Worm (Caenorhabditis elegans) whole organism, L4 larva: ENCODE measurements around the gene T14G10.8.

Experiments
- D1046.2 ChIP-seq: fragments of 200-800 bp; sonication (Bioruptor generic); IDR thresholded peaks from 2 replicates; pipeline ENCODE4 v1.3.6; 2022; ENCODE audit warnings: missing genetic modification characterization, missing compliant biosample characterization
- F10B5.3 ChIP-seq: sonication (generic microtip); optimal IDR thresholded peaks from 2 replicates; lab custom pipeline; 2016; ENCODE audit warnings: mild to moderate bottlenecking, missing genetic modification characterization, missing compliant biosample characterization
- F26F4.8 ChIP-seq: fragments of 200-800 bp; sonication (Bioruptor generic); conservative IDR thresholded peaks from 2 replicates; pipeline ENCODE4 v1.3.6; 2022; ENCODE audit warnings: missing genetic modification characterization, missing compliant biosample characterization
- F37D6.2 ChIP-seq: sonication (generic microtip); optimal IDR thresholded peaks from 2 replicates; lab custom pipeline; 2016; ENCODE audit warnings: mild to moderate bottlenecking, missing genetic modification characterization, missing compliant biosample characterization
- F44E2.7 ChIP-seq: fragments of 200-800 bp; sonication (Bioruptor generic); IDR thresholded peaks from 2 replicates; pipeline ENCODE4 v2.1.2; 2022; ENCODE audit warnings: missing genetic modification characterization, missing compliant biosample characterization
- T20F7.1 ChIP-seq: fragments of 200-800 bp; sonication (Bioruptor generic); optimal IDR thresholded peaks from 2 replicates; lab custom pipeline; 2018; ENCODE audit warnings: mild to moderate bottlenecking, missing genetic modification characterization, missing compliant biosample characterization
- Y105C5A.15 ChIP-seq: fragments of 200-800 bp; sonication (Bioruptor generic); IDR thresholded peaks from 2 replicates; pipeline ENCODE4 v1.3.6; 2022; ENCODE audit warnings: missing genetic modification characterization, missing compliant biosample characterization
- Y48G9A.11 ChIP-seq: fragments of 200-800 bp; sonication (Bioruptor generic); IDR thresholded peaks from 2 replicates; pipeline ENCODE4 v1.3.6; 2022; ENCODE audit warnings: missing genetic modification reagents, missing genetic modification characterization, missing compliant biosample characterization
- ZK337.2 ChIP-seq: fragments of 200-800 bp; sonication (Bioruptor generic); IDR thresholded peaks from 2 replicates; pipeline ENCODE4 v1.3.6; 2022; ENCODE audit warnings: missing genetic modification reagents, missing genetic modification characterization, missing compliant biosample characterization
- aly-2 ChIP-seq: sonication (generic microtip); optimal IDR thresholded peaks from 2 replicates; lab custom pipeline; 2018; ENCODE audit warnings: missing biosample characterization, missing genetic modification characterization
- ama-1 ChIP-seq: fragments of 150-350 bp; optimal IDR thresholded peaks from 2 replicates; lab custom pipeline; 2014; ENCODE audit warnings: inconsistent platforms, mixed read lengths
- ceh-20 ChIP-seq: fragments of 200-800 bp; sonication (Bioruptor generic); IDR thresholded peaks from 2 replicates; pipeline ENCODE4 v1.3.6; 2022; ENCODE audit warnings: missing genetic modification reagents, missing genetic modification characterization, missing compliant biosample characterization
- ceh-62 ChIP-seq: sonication (generic microtip); optimal IDR thresholded peaks from 2 replicates; lab custom pipeline; 2017; ENCODE audit warnings: missing biosample characterization, missing genetic modification characterization
- ceh-82 ChIP-seq: sonication (generic microtip); optimal IDR thresholded peaks from 2 replicates; lab custom pipeline; 2017; ENCODE audit warnings: missing biosample characterization, missing genetic modification characterization
- cey-2 ChIP-seq: sonication (generic microtip); optimal IDR thresholded peaks from 3 replicates; lab custom pipeline; 2017; ENCODE audit warnings: missing genetic modification characterization, mild to moderate bottlenecking, missing compliant biosample characterization, antibody characterized with exemption, borderline replicate concordance; ENCODE audit not compliant: insufficient read depth
- daf-16 ChIP-seq, 3 experiments: sonication (generic microtip); optimal IDR thresholded peaks; 2 replicates each; lab custom pipeline; 2016 to 2017; ENCODE audit warnings: missing genetic modification characterization in 3 of 3, missing genetic modification reagents in 3 of 3, mild to moderate bottlenecking in 2 of 3, missing compliant biosample characterization in 2 of 3, missing biosample characterization in 1 of 3, moderate library complexity in 1 of 3
- dmd-8 ChIP-seq: fragments of 200-800 bp; sonication (Bioruptor generic); IDR thresholded peaks from 2 replicates; pipeline ENCODE4 v1.3.6; 2022; ENCODE audit warnings: missing genetic modification characterization, missing compliant biosample characterization
- egl-27 ChIP-seq: sonication (generic microtip); optimal IDR thresholded peaks from 3 replicates; lab custom pipeline; 2017; ENCODE audit warnings: missing biosample characterization, missing genetic modification reagents, missing genetic modification characterization
- fkh-10 ChIP-seq: fragments of 150-350 bp; optimal IDR thresholded peaks from 2 replicates; lab custom pipeline; 2014; ENCODE audit warnings: missing biosample characterization, missing genetic modification reagents, missing genetic modification characterization
- fos-1 ChIP-seq: fragments of 150-350 bp; optimal IDR thresholded peaks from 2 replicates; lab custom pipeline; 2014; ENCODE audit warnings: missing biosample characterization, missing genetic modification characterization
- hif-1 ChIP-seq, 2 experiments: sonication (generic microtip); optimal IDR thresholded peaks; 2 replicates each; lab custom pipeline; 2016 to 2017; ENCODE audit warnings: missing compliant biosample characterization in 2 of 2, missing genetic modification characterization in 2 of 2, missing genetic modification reagents in 2 of 2, missing genotype in 2 of 2, mild to moderate bottlenecking in 1 of 2
- jun-1 ChIP-seq: fragments of 150-350 bp; optimal IDR thresholded peaks from 2 replicates; lab custom pipeline; 2014; ENCODE audit warnings: missing biosample characterization, missing genetic modification reagents, missing genetic modification characterization
- lin-13 ChIP-seq: fragments of 150-350 bp; optimal IDR thresholded peaks from 2 replicates; lab custom pipeline; 2014; ENCODE audit warnings: missing biosample characterization, missing genetic modification reagents, missing genetic modification characterization
- lin-29 ChIP-seq: fragments of 200-800 bp; sonication (Bioruptor generic); IDR thresholded peaks from 2 replicates; pipeline ENCODE4 v1.3.6; 2022; ENCODE audit warnings: missing genetic modification reagents, missing genetic modification characterization, missing compliant biosample characterization
- lin-38 ChIP-seq: fragments of 200-800 bp; sonication (Bioruptor generic); IDR thresholded peaks from 2 replicates; pipeline ENCODE4 v1.3.6; 2022; ENCODE audit warnings: missing genetic modification reagents, missing genetic modification characterization, missing compliant biosample characterization
- lin-39 ChIP-seq: fragments of 150-350 bp; optimal IDR thresholded peaks from 2 replicates; lab custom pipeline; 2014; ENCODE audit warnings: missing biosample characterization, missing genetic modification reagents, missing genetic modification characterization
- lsy-2 ChIP-seq, 2 experiments: fragments of 150-350 bp in 1 of 2; sonication (generic microtip) in 1 of 2; optimal IDR thresholded peaks; 2 replicates each; lab custom pipeline; 2014 to 2017; ENCODE audit warnings: missing biosample characterization in 2 of 2, missing genetic modification characterization in 2 of 2
- mep-1 ChIP-seq: fragments of 150-350 bp; sonication (generic microtip); optimal IDR thresholded peaks from 3 replicates; lab custom pipeline; 2014; ENCODE audit warnings: missing biosample characterization, missing genetic modification characterization
- nhr-102 ChIP-seq: sonication (generic microtip); optimal IDR thresholded peaks from 2 replicates; lab custom pipeline; 2016; ENCODE audit warnings: mild to moderate bottlenecking, missing genetic modification characterization, moderate library complexity, missing compliant biosample characterization
- nhr-28 ChIP-seq: fragments of 150-350 bp; optimal IDR thresholded peaks from 2 replicates; lab custom pipeline; 2014; ENCODE audit warnings: missing biosample characterization, missing genetic modification characterization
- nhr-42 ChIP-seq: fragments of 200-800 bp; sonication (Bioruptor generic); IDR thresholded peaks from 2 replicates; pipeline ENCODE4 v1.3.6; 2022; ENCODE audit warnings: missing genetic modification characterization, missing compliant biosample characterization
- nhr-48 ChIP-seq: sonication (generic microtip); optimal IDR thresholded peaks from 2 replicates; lab custom pipeline; 2016; ENCODE audit warnings: mild to moderate bottlenecking, missing genetic modification characterization, missing compliant biosample characterization
- nhr-6 ChIP-seq: fragments of 150-350 bp; optimal IDR thresholded peaks from 2 replicates; lab custom pipeline; 2014; ENCODE audit warnings: missing biosample characterization, missing genetic modification characterization
- nhr-77 ChIP-seq: fragments of 150-350 bp; optimal IDR thresholded peaks from 2 replicates; lab custom pipeline; 2014; ENCODE audit warnings: missing biosample characterization, missing genetic modification characterization
- rbr-2 ChIP-seq: sonication (generic microtip); optimal IDR thresholded peaks from 2 replicates; lab custom pipeline; 2016; ENCODE audit warnings: missing genotype, missing genetic modification characterization, missing compliant biosample characterization
- set-16 ChIP-seq: fragments of 200-800 bp; sonication (Bioruptor generic); IDR thresholded peaks from 2 replicates; pipeline ENCODE4 v1.3.6; 2022; ENCODE audit warnings: missing genetic modification reagents, missing genetic modification characterization, missing compliant biosample characterization
- skn-1 ChIP-seq: fragments of 150-350 bp; optimal IDR thresholded peaks from 2 replicates; lab custom pipeline; 2014; ENCODE audit warnings: missing biosample characterization, missing genetic modification characterization
- spr-1 ChIP-seq: sonication (generic microtip); optimal IDR thresholded peaks from 2 replicates; lab custom pipeline; 2016; ENCODE audit warnings: mild to moderate bottlenecking, missing genetic modification characterization, missing compliant biosample characterization
- spr-3 ChIP-seq: fragments of 200-800 bp; sonication (Bioruptor generic); optimal IDR thresholded peaks from 2 replicates; lab custom pipeline; 2018; ENCODE audit warnings: mild to moderate bottlenecking, missing genetic modification characterization, missing compliant biosample characterization
- tra-1 ChIP-seq: fragments of 200-800 bp; sonication (Bioruptor generic); IDR thresholded peaks from 2 replicates; pipeline ENCODE4 v1.3.6; 2022; ENCODE audit warnings: missing genetic modification reagents, missing genetic modification characterization, missing compliant biosample characterization
- unc-62 ChIP-seq, 3 experiments: fragments of 150-350 bp in 1 of 3; sonication (generic microtip); optimal IDR thresholded peaks in 2 of 3; peaks in 1 of 3; 1 replicate in 1 of 3; 2 replicates in 2 of 3; lab custom pipeline; 2014 to 2017; ENCODE audit warnings: missing biosample characterization in 3 of 3, missing genetic modification characterization in 3 of 3, missing genetic modification reagents in 3 of 3, missing genotype in 1 of 3

The T14G10.8 gene

ce11 chrIV:10150552-10151004, 3.8 kb upstream of the T14G10.8 start, which contains the start of gene tsp-12:
TSS of gene tsp-12 (minus strand) at chrIV:10150602.
- TF ChIP-seq fkh-10 (GFP tag; lab: Kevin White, UChicago) (peak; percentile 43), unc-62 (GFP tag; optimal IDR thresholded peaks at IDR 0.05 in 1 of 2; lab: Kevin White, UChicago) (no peak), unc-62 (tag; optimal IDR thresholded peaks at IDR 0.05; lab: Kevin White, UChicago) (no peak), lin-29 (GFP tag; lab: Robert Waterston, UW) (no peak), tra-1 (GFP tag; lab: Robert Waterston, UW) (no peak), aly-2 (tag; lab: Kevin White, UChicago) (no peak), lin-13 (GFP tag; lab: Kevin White, UChicago) (no peak), lin-39 (tag; lab: Kevin White, UChicago) (no peak), egl-27 (tag; lab: Kevin White, UChicago) (no peak), ama-1 (no peak), Y48G9A.11 (GFP tag; lab: Robert Waterston, UW) (no peak), ceh-82 (no peak), fos-1 (no peak), nhr-6 (tag; lab: Kevin White, UChicago) (no peak), nhr-28 (tag; lab: Kevin White, UChicago) (peak; percentile 11), F37D6.2 (tag; lab: Kevin White, UChicago) (no peak), T20F7.1 (GFP tag; lab: Kevin White, UChicago) (no peak), set-16 (GFP tag; lab: Robert Waterston, UW) (no peak)

ce11 chrIV:10148938-10149337, 2.2 kb upstream of the T14G10.8 start, which contains the start of gene pigs-1:
TSS of gene pigs-1 (minus strand) at chrIV:10149038.
- TF ChIP-seq nhr-77 (tag; lab: Kevin White, UChicago), result no peak
- TF ChIP-seq T20F7.1 (GFP tag; lab: Kevin White, UChicago), result no peak
- TF ChIP-seq nhr-102, result no peak
- TF ChIP-seq rbr-2 (tag; lab: Kevin White, UChicago), result no peak
- no peak for TF ChIP-seq hif-1 (tag; optimal IDR thresholded peaks at IDR 0.05; lab: Kevin White, UChicago)
- TF ChIP-seq fos-1, result no peak

ce11 chrIV:10144909-10145308, 1.9 kb downstream of the T14G10.8 start:
- TF ChIP-seq F10B5.3 (no peak), unc-62 (GFP tag; optimal IDR thresholded peaks at IDR 0.05 in 1 of 2; lab: Kevin White, UChicago) (peak in 1 of 2 experiments; percentile 9), unc-62 (tag; optimal IDR thresholded peaks at IDR 0.05; lab: Kevin White, UChicago) (no peak), D1046.2 (GFP tag; lab: Robert Waterston, UW) (no peak), nhr-48 (no peak)

ce11 chrIV:10144487-10144886, 2.3 kb downstream of the T14G10.8 start:
- TF ChIP-seq ceh-62 (tag; lab: Kevin White, UChicago) (no peak), ceh-20 (GFP tag; lab: Robert Waterston, UW) (no peak), daf-16 (GFP tag; optimal IDR thresholded peaks at IDR 0.05; lab: Kevin White, UChicago) (no peak), daf-16 (tag; optimal IDR thresholded peaks at IDR 0.05; lab: Kevin White, UChicago) (peak; percentile 46), ama-1 (no peak), jun-1 (tag; lab: Kevin White, UChicago) (no peak), Y105C5A.15 (GFP tag; lab: Robert Waterston, UW) (no peak), tra-1 (GFP tag; lab: Robert Waterston, UW) (no peak)

ce11 chrIV:10143640-10144039, 3.1 kb downstream of the T14G10.8 start, which contains the start of gene msp-38:
TSS of gene msp-38 (minus strand) at chrIV:10143740.
- TF ChIP-seq dmd-8, result no peak
- TF ChIP-seq mep-1, result no peak
- no peak for TF ChIP-seq spr-3
- no peak for TF ChIP-seq cey-2 (tag; lab: Kevin White, UChicago)
- TF ChIP-seq nhr-42 (GFP tag; lab: Robert Waterston, UW), result no peak
- TF ChIP-seq F44E2.7, result no peak
- no peak for TF ChIP-seq F26F4.8 (GFP tag; lab: Robert Waterston, UW)
- no peak for TF ChIP-seq Y105C5A.15 (GFP tag; lab: Robert Waterston, UW)
- TF ChIP-seq ZK337.2 (GFP tag; lab: Robert Waterston, UW), result no peak
- no peak for TF ChIP-seq skn-1
- no peak for TF ChIP-seq ceh-62 (tag; lab: Kevin White, UChicago)
- no peak for TF ChIP-seq F10B5.3
- no peak for TF ChIP-seq lin-38 (GFP tag; lab: Robert Waterston, UW)
- no peak for TF ChIP-seq lsy-2 (tag; optimal IDR thresholded peaks at IDR 0.05; lab: Kevin White, UChicago)
- no peak for TF ChIP-seq spr-1 (tag; lab: Kevin White, UChicago)
